Fruit fly (Drosophila melanogaster): Measurements from ENCODE around the gene SrpRbeta.

SrpRbeta gene

dm6 chr3L:8688694-8689291 lies 31.2 kb downstream of the SrpRbeta start:
- no peak for TF ChIP-seq CG6276 (GFP tag; optimal IDR thresholded peaks at IDR 0.05)
- no peak for TF ChIP-seq CG7368 (GFP tag; optimal IDR thresholded peaks at IDR 0.05)
- no peak for TF ChIP-seq pdm3 (GFP tag; optimal IDR thresholded peaks at IDR 0.05)
- no peak for TF ChIP-seq Ets96B (tag; optimal IDR thresholded peaks at IDR 0.05)
- TF ChIP-seq Sox102F (GFP tag; optimal IDR thresholded peaks at IDR 0.05): peak; percentile 20
- TF ChIP-seq CG16779 (tag; optimal IDR thresholded peaks at IDR 0.05): no peak
- TF ChIP-seq Sox15 (GFP tag; optimal IDR thresholded peaks at IDR 0.05): no peak
- peak; percentile 39 for TF ChIP-seq fkh (GFP tag; optimal IDR thresholded peaks at IDR 0.05)
- no peak for TF ChIP-seq dsx (GFP tag; optimal IDR thresholded peaks at IDR 0.05; ENCODE audit: poor library complexity, severe bottlenecking)
- TF ChIP-seq esn (GFP tag; optimal IDR thresholded peaks at IDR 0.05): peak; percentile 9
- TF ChIP-seq vri (GFP tag; optimal IDR thresholded peaks at IDR 0.05): peak; percentile 68
- no peak for TF ChIP-seq Blimp-1 (GFP tag; optimal IDR thresholded peaks at IDR 0.05)
- peak; percentile 67 for TF ChIP-seq Eip78C (GFP tag)
- TF ChIP-seq ss (GFP tag; optimal IDR thresholded peaks at IDR 0.05): peak in 1 of 2 experiments; percentile 16
- TF ChIP-seq svp (GFP tag): peak; percentile 87
- TF ChIP-seq dac (GFP tag; optimal IDR thresholded peaks at IDR 0.05): no peak
- TF ChIP-seq CG8632 (GFP tag; optimal IDR thresholded peaks at IDR 0.05): peak; percentile 13
- TF ChIP-seq CG11762 (GFP tag; optimal IDR thresholded peaks at IDR 0.05; ENCODE audit: insufficient read depth): no peak
- TF ChIP-seq CG6854 (GFP tag; optimal IDR thresholded peaks at IDR 0.05): peak; percentile 0

- TF ChIP-seq dac (GFP tag; optimal IDR thresholded peaks at IDR 0.05) (no peak), net (GFP tag; optimal IDR thresholded peaks at IDR 0.05) (no peak), Sox102F (GFP tag; optimal IDR thresholded peaks at IDR 0.05) (no peak), Gug (GFP tag; IDR thresholded peaks at IDR 0.05) (no peak), fd85E (GFP tag; optimal IDR thresholded peaks at IDR 0.05) (no peak), ss (GFP tag; optimal IDR thresholded peaks at IDR 0.05) (no peak), Hr4 (GFP tag; optimal IDR thresholded peaks at IDR 0.05) (no peak), OdsH (GFP tag; optimal IDR thresholded peaks at IDR 0.05) (no peak), CG6163 (GFP tag; IDR thresholded peaks at IDR 0.05) (no peak)
Observed at dm6 chr3L:8686646-8687045, 33.4 kb downstream of the SrpRbeta start.

- TF ChIP-seq CG34406 (GFP tag; optimal IDR thresholded peaks at IDR 0.05) (peak; percentile 38), Gug (GFP tag; IDR thresholded peaks at IDR 0.05) (no peak), OdsH (GFP tag; optimal IDR thresholded peaks at IDR 0.05) (peak; percentile 12), pdm3 (GFP tag; optimal IDR thresholded peaks at IDR 0.05) (peak; percentile 23), CG6792 (GFP tag; optimal IDR thresholded peaks at IDR 0.05) (peak; percentile 32), CG10669 (GFP tag; optimal IDR thresholded peaks at IDR 0.05) (no peak), vri (GFP tag; optimal IDR thresholded peaks at IDR 0.05) (peak; percentile 57), CG4318 (GFP tag; optimal IDR thresholded peaks at IDR 0.05) (no peak), esn (GFP tag; optimal IDR thresholded peaks at IDR 0.05) (peak; percentile 67), fkh (GFP tag; optimal IDR thresholded peaks at IDR 0.05) (peak; percentile 86), Hr4 (GFP tag; optimal IDR thresholded peaks at IDR 0.05) (peak; percentile 12), Hr39 (GFP tag; optimal IDR thresholded peaks at IDR 0.05) (peak; percentile 56), Smox (GFP tag; optimal IDR thresholded peaks at IDR 0.05) (peak; percentile 66), svp (GFP tag) (peak; percentile 6), CG11902 (GFP tag; optimal IDR thresholded peaks at IDR 0.05) (no peak), Sox14 (GFP tag; optimal IDR thresholded peaks at IDR 0.05) (peak; percentile 37), cyc (GFP tag; optimal IDR thresholded peaks at IDR 0.05) (peak; percentile 20), CG6163 (GFP tag; IDR thresholded peaks at IDR 0.05) (0 out of 3 replicates have a peak, but pooled peaks have one; percentile 20), lz (GFP tag; optimal IDR thresholded peaks at IDR 0.05) (peak; percentile 48), CG15336 (GFP tag; IDR thresholded peaks at IDR 0.05) (no peak), CG10631 (GFP tag; optimal IDR thresholded peaks at IDR 0.05) (peak; percentile 43), topi (GFP tag; optimal IDR thresholded peaks at IDR 0.05) (peak; percentile 1), ss (GFP tag; optimal IDR thresholded peaks at IDR 0.05) (no peak), CG31627 (GFP tag; optimal IDR thresholded peaks at IDR 0.05) (peak; percentile 52), acj6 (GFP tag; optimal IDR thresholded peaks at IDR 0.05) (peak; percentile 52), achi (GFP tag; optimal IDR thresholded peaks at IDR 0.05) (peak; percentile 37), dac (GFP tag; optimal IDR thresholded peaks at IDR 0.05) (no peak), salr (GFP tag; optimal IDR thresholded peaks at IDR 0.05) (peak in 1 of 2 experiments; percentile 18), CG8632 (GFP tag; optimal IDR thresholded peaks at IDR 0.05) (peak; percentile 36), CG32006 (GFP tag; optimal IDR thresholded peaks at IDR 0.05) (peak; percentile 31), Sox102F (GFP tag; optimal IDR thresholded peaks at IDR 0.05) (peak; percentile 14), net (GFP tag; optimal IDR thresholded peaks at IDR 0.05) (peak; percentile 15), Met (GFP tag; optimal IDR thresholded peaks at IDR 0.05) (peak; percentile 60)
Observed at dm6 chr3L:8684419-8685081, 35.5 kb downstream of the SrpRbeta start.

All from whole organism, prepupa.